Worm (Caenorhabditis elegans) whole organism, young adult: ENCODE results near the gene pals-23.

Source experiments
- B0261.1 ChIP-seq: sonication (generic microtip); optimal IDR thresholded peaks from 2 replicates; lab custom pipeline; 2016; ENCODE audit warnings: mild to moderate bottlenecking, missing genetic modification characterization, moderate library complexity, missing compliant biosample characterization
- B0336.3 ChIP-seq: fragments of 200-800 bp; sonication (Bioruptor generic); IDR thresholded peaks from 2 replicates; pipeline ENCODE4 v1.3.6; 2022; ENCODE audit warnings: missing genetic modification characterization, missing compliant biosample characterization
- C06A6.2 ChIP-seq: fragments of 200-800 bp; sonication (Bioruptor generic); conservative IDR thresholded peaks from 2 replicates; pipeline ENCODE4 v1.3.6; 2022; ENCODE audit warnings: missing genetic modification characterization, missing compliant biosample characterization
- C17E4.6 ChIP-seq: fragments of 200-800 bp; sonication (Bioruptor generic); IDR thresholded peaks from 2 replicates; pipeline ENCODE4 v1.3.6; 2022; ENCODE audit warnings: missing genetic modification reagents, missing genetic modification characterization, missing compliant biosample characterization
- D2030.7 ChIP-seq: fragments of 200-800 bp; sonication (Bioruptor generic); IDR thresholded peaks from 2 replicates; pipeline ENCODE4 v1.3.6; 2022; ENCODE audit warnings: missing genetic modification reagents, missing genetic modification characterization, missing compliant biosample characterization
- F22D6.2 ChIP-seq: sonication (generic microtip); optimal IDR thresholded peaks from 2 replicates; lab custom pipeline; 2016; ENCODE audit warnings: mild to moderate bottlenecking, missing genetic modification characterization, missing compliant biosample characterization
- F33H1.4 ChIP-seq: fragments of 200-800 bp; sonication (Bioruptor generic); IDR thresholded peaks from 2 replicates; pipeline ENCODE4 v1.3.6; 2022; ENCODE audit warnings: missing genetic modification reagents, missing genetic modification characterization, missing compliant biosample characterization
- F52B5.7 ChIP-seq: sonication (generic microtip); optimal IDR thresholded peaks from 2 replicates; lab custom pipeline; 2016; ENCODE audit warnings: mild to moderate bottlenecking, missing genetic modification characterization, missing compliant biosample characterization
- T26A5.8 ChIP-seq: sonication (generic microtip); optimal IDR thresholded peaks from 2 replicates; lab custom pipeline; 2016; ENCODE audit warnings: missing genetic modification characterization, missing compliant biosample characterization
- Y56A3A.18 ChIP-seq: fragments of 200-800 bp; sonication (Bioruptor generic); IDR thresholded peaks from 2 replicates; pipeline ENCODE4 v1.3.6; 2022; ENCODE audit warnings: missing genetic modification reagents, missing genetic modification characterization, missing compliant biosample characterization
- aptf-2 ChIP-seq: fragments of 200-800 bp; sonication (Bioruptor generic); conservative IDR thresholded peaks from 2 replicates; pipeline ENCODE4 v1.3.6; 2022; ENCODE audit warnings: missing genetic modification reagents, missing genetic modification characterization, missing compliant biosample characterization
- aptf-3 ChIP-seq: fragments of 200-800 bp; sonication (Bioruptor generic); IDR thresholded peaks from 2 replicates; pipeline ENCODE4 v1.3.6; 2022; ENCODE audit warnings: missing genetic modification characterization, missing compliant biosample characterization
- atf-7 ChIP-seq: sonication (generic microtip); optimal IDR thresholded peaks from 2 replicates; lab custom pipeline; 2017; ENCODE audit warnings: mild to moderate bottlenecking, missing genetic modification characterization, missing compliant biosample characterization
- attf-3 ChIP-seq: fragments of 200-800 bp; sonication (Bioruptor generic); conservative IDR thresholded peaks from 2 replicates; pipeline ENCODE4 v1.3.6; 2022; ENCODE audit warnings: missing genetic modification reagents, missing genetic modification characterization, missing compliant biosample characterization
- attf-5 ChIP-seq: fragments of 200-800 bp; sonication (Bioruptor generic); optimal IDR thresholded peaks from 2 replicates; lab custom pipeline; 2018; ENCODE audit warnings: mild to moderate bottlenecking, missing genetic modification characterization, missing compliant biosample characterization
- attf-6 ChIP-seq: fragments of 200-800 bp; sonication (Bioruptor generic); IDR thresholded peaks from 2 replicates; pipeline ENCODE4 v1.3.6; 2022; ENCODE audit warnings: missing genetic modification reagents, missing genetic modification characterization, missing compliant biosample characterization
- cebp-1 ChIP-seq, 2 experiments: fragments of 200-800 bp in 1 of 2; sonication (Bioruptor generic) in 1 of 2; sonication (generic microtip) in 1 of 2; IDR thresholded peaks in 1 of 2; optimal IDR thresholded peaks in 1 of 2; 2 replicates each; pipeline versions ENCODE4 v1.3.6 to Lab custom; 2017 to 2022; ENCODE audit warnings: missing compliant biosample characterization in 2 of 2, missing genetic modification characterization in 2 of 2, mild to moderate bottlenecking in 1 of 2, missing genetic modification reagents in 1 of 2, moderate library complexity in 1 of 2
- cebp-2 ChIP-seq: fragments of 200-800 bp; sonication (Bioruptor generic); IDR thresholded peaks from 2 replicates; pipeline ENCODE4 v1.3.6; 2022; ENCODE audit warnings: missing genetic modification characterization, missing compliant biosample characterization
- ceh-40 ChIP-seq: fragments of 200-800 bp; sonication (Bioruptor generic); IDR thresholded peaks from 2 replicates; pipeline ENCODE4 v1.3.6; 2022; ENCODE audit warnings: missing genetic modification characterization, missing compliant biosample characterization
- ceh-79 ChIP-seq: sonication (generic microtip); optimal IDR thresholded peaks from 2 replicates; lab custom pipeline; 2017; ENCODE audit warnings: mild to moderate bottlenecking, missing genetic modification characterization, missing compliant biosample characterization
- ceh-91 ChIP-seq: fragments of 200-800 bp; sonication (Bioruptor generic); IDR thresholded peaks from 2 replicates; pipeline ENCODE4 v1.3.6; 2022; ENCODE audit warnings: missing genetic modification reagents, missing genetic modification characterization, missing compliant biosample characterization
- egl-18 ChIP-seq: fragments of 200-800 bp; sonication (Bioruptor generic); IDR thresholded peaks from 2 replicates; pipeline ENCODE4 v1.3.6; 2022; ENCODE audit warnings: missing genetic modification reagents, missing genetic modification characterization, missing compliant biosample characterization
- egl-44 ChIP-seq: fragments of 200-800 bp; sonication (Bioruptor generic); IDR thresholded peaks from 2 replicates; pipeline ENCODE4 v1.3.6; 2022; ENCODE audit warnings: missing genetic modification reagents, missing genetic modification characterization, missing compliant biosample characterization
- egrh-3 ChIP-seq: fragments of 200-800 bp; sonication (Bioruptor generic); IDR thresholded peaks from 2 replicates; pipeline ENCODE4 v1.3.6; 2022; ENCODE audit warnings: missing genetic modification reagents, missing genetic modification characterization, missing compliant biosample characterization
- fkh-3 ChIP-seq: sonication (generic microtip); optimal IDR thresholded peaks from 2 replicates; lab custom pipeline; 2016; ENCODE audit warnings: mild to moderate bottlenecking, missing genetic modification characterization, missing compliant biosample characterization
- him-1 ChIP-seq: sonication (generic microtip); optimal IDR thresholded peaks from 2 replicates; lab custom pipeline; 2016; ENCODE audit warnings: missing genotype, missing genetic modification reagents, missing genetic modification characterization, missing compliant biosample characterization
- hmg-1.2 ChIP-seq: fragments of 200-800 bp; sonication (Bioruptor generic); IDR thresholded peaks from 2 replicates; pipeline ENCODE4 v1.3.6; 2022; ENCODE audit warnings: missing genetic modification reagents, missing genetic modification characterization, missing compliant biosample characterization
- hmg-20 ChIP-seq: fragments of 200-800 bp; sonication (Bioruptor generic); IDR thresholded peaks from 2 replicates; pipeline ENCODE4 v1.3.6; 2022; ENCODE audit warnings: missing genetic modification reagents, missing genetic modification characterization, missing compliant biosample characterization
- lin-26 ChIP-seq: fragments of 200-800 bp; sonication (Bioruptor generic); IDR thresholded peaks from 2 replicates; pipeline ENCODE4 v1.3.6; 2022; ENCODE audit warnings: missing genetic modification reagents, missing genetic modification characterization, missing compliant biosample characterization
- lin-40 ChIP-seq: sonication (generic microtip); optimal IDR thresholded peaks from 2 replicates; lab custom pipeline; 2016; ENCODE audit warnings: missing genetic modification characterization, mild to moderate bottlenecking, missing compliant biosample characterization, missing genotype, missing genetic modification reagents
- lin-54 ChIP-seq: fragments of 200-800 bp; sonication (Bioruptor generic); optimal IDR thresholded peaks from 2 replicates; lab custom pipeline; 2018; ENCODE audit warnings: mild to moderate bottlenecking, missing genetic modification characterization, missing compliant biosample characterization
- lsl-1 ChIP-seq: fragments of 200-800 bp; sonication (Bioruptor generic); optimal IDR thresholded peaks from 2 replicates; lab custom pipeline; 2018; ENCODE audit warnings: mild to moderate bottlenecking, missing genetic modification characterization, moderate library complexity, missing compliant biosample characterization
- madf-10 ChIP-seq: sonication (generic microtip); optimal IDR thresholded peaks from 2 replicates; lab custom pipeline; 2016; ENCODE audit warnings: mild to moderate bottlenecking, missing genetic modification characterization, missing compliant biosample characterization
- madf-6 ChIP-seq: fragments of 200-800 bp; sonication (Bioruptor generic); IDR thresholded peaks from 2 replicates; pipeline ENCODE4 v1.3.6; 2022; ENCODE audit warnings: missing genetic modification reagents, missing genetic modification characterization, missing compliant biosample characterization
- mcd-1 ChIP-seq: fragments of 200-800 bp; sonication (Bioruptor generic); IDR thresholded peaks from 2 replicates; pipeline ENCODE4 v1.3.6; 2022; ENCODE audit warnings: missing genetic modification reagents, missing genetic modification characterization, missing compliant biosample characterization
- mes-4 ChIP-seq: sonication (generic microtip); optimal IDR thresholded peaks from 2 replicates; lab custom pipeline; 2016; ENCODE audit warnings: missing genotype, missing genetic modification characterization, missing compliant biosample characterization
- nfya-2 ChIP-seq: fragments of 200-800 bp; sonication (Bioruptor generic); IDR thresholded peaks from 2 replicates; pipeline ENCODE4 v1.3.6; 2022; ENCODE audit warnings: missing genetic modification reagents, missing genetic modification characterization, missing compliant biosample characterization
- nhr-90 ChIP-seq: sonication (generic microtip); optimal IDR thresholded peaks from 2 replicates; lab custom pipeline; 2016; ENCODE audit warnings: missing genotype, mild to moderate bottlenecking, missing genetic modification characterization, missing compliant biosample characterization
- pbrm-1 ChIP-seq: fragments of 200-800 bp; sonication (Bioruptor generic); IDR thresholded peaks from 2 replicates; pipeline ENCODE4 v1.3.6; 2022; ENCODE audit warnings: missing genetic modification reagents, missing genetic modification characterization, missing compliant biosample characterization
- snpc-3.4 ChIP-seq: sonication (generic microtip); optimal IDR thresholded peaks from 2 replicates; lab custom pipeline; 2017; ENCODE audit warnings: missing genetic modification characterization, mild to moderate bottlenecking, missing compliant biosample characterization, antibody characterized with exemption, moderate library complexity, missing genotype, missing genetic modification reagents
- tbp1 ChIP-seq: fragments of 200-800 bp; sonication (Bioruptor generic); optimal IDR thresholded peaks from 2 replicates; lab custom pipeline; 2018; ENCODE audit warnings: mild to moderate bottlenecking, missing genetic modification characterization, missing compliant biosample characterization
- unc-130 ChIP-seq: sonication (generic microtip); optimal IDR thresholded peaks from 2 replicates; lab custom pipeline; 2016; ENCODE audit warnings: missing genetic modification reagents, missing genetic modification characterization, missing compliant biosample characterization
- ztf-18 ChIP-seq: sonication (generic microtip); optimal IDR thresholded peaks from 2 replicates; lab custom pipeline; 2016; ENCODE audit warnings: missing genotype, mild to moderate bottlenecking, missing genetic modification characterization, missing compliant biosample characterization
- ztf-25 ChIP-seq: fragments of 200-800 bp; sonication (Bioruptor generic); IDR thresholded peaks from 2 replicates; pipeline ENCODE4 v1.3.6; 2022; ENCODE audit warnings: missing genetic modification reagents, missing genetic modification characterization, missing compliant biosample characterization
- ztf-6 ChIP-seq: fragments of 200-800 bp; sonication (Bioruptor generic); IDR thresholded peaks from 2 replicates; pipeline ENCODE4 v1.3.6; 2022; ENCODE audit warnings: missing genetic modification reagents, missing genetic modification characterization, missing compliant biosample characterization

The pals-23 gene

ce11 chrIII:86316-86715, 38.3 kb upstream of the pals-23 start, which contains the start of gene attf-3 (continued):
- no peak for TF ChIP-seq ztf-25 (GFP tag; lab: Robert Waterston, UW)
- no peak for TF ChIP-seq B0261.1 (tag; lab: Kevin White, UChicago)
- no peak for TF ChIP-seq egl-18 (GFP tag; lab: Robert Waterston, UW)

ce11 chrIII:87183-87582, 37.4 kb upstream of the pals-23 start, which contains the start of the genes F54C4.4 and mrpl-40:
F54C4.4 (minus strand) TSS chrIII:87381.
mrpl-40 (plus strand) TSS chrIII:87559.
- no peak for TF ChIP-seq ceh-40 (GFP tag; lab: Robert Waterston, UW)
- TF ChIP-seq mcd-1 (GFP tag; lab: Robert Waterston, UW), result peak; percentile 47
- TF ChIP-seq lsl-1, result peak; percentile 11
- no peak for TF ChIP-seq cebp-1 (GFP tag; IDR thresholded peaks at IDR 0.05; lab: Robert Waterston, UW)
- peak; percentile 30 for TF ChIP-seq cebp-1 (tag; optimal IDR thresholded peaks at IDR 0.05; lab: Kevin White, UChicago)
- TF ChIP-seq attf-3 (GFP tag; lab: Robert Waterston, UW), result peak; percentile 97
- TF ChIP-seq egrh-3 (GFP tag; lab: Robert Waterston, UW), result peak; percentile 33; the same call in 1 of the 2 replicates
- TF ChIP-seq him-1, result no peak
- no peak for TF ChIP-seq F52B5.7 (tag; lab: Kevin White, UChicago)
- TF ChIP-seq fkh-3 (tag; lab: Kevin White, UChicago), result no peak
- TF ChIP-seq egl-44 (GFP tag; lab: Robert Waterston, UW), result no peak
- TF ChIP-seq hmg-1.2 (GFP tag; lab: Robert Waterston, UW), result peak; percentile 94
- peak; percentile 38 for TF ChIP-seq snpc-3.4
- no peak for TF ChIP-seq aptf-3
- no peak for TF ChIP-seq egl-18 (GFP tag; lab: Robert Waterston, UW)
- TF ChIP-seq ceh-91, result no peak
- peak; percentile 35 for TF ChIP-seq tbp1 (GFP tag; lab: Kevin White, UChicago)
- TF ChIP-seq F33H1.4 (GFP tag; lab: Robert Waterston, UW), result peak; percentile 59; the same call in 1 of the 2 replicates
- TF ChIP-seq C17E4.6 (GFP tag; lab: Robert Waterston, UW), result no peak
- peak; percentile 28 for TF ChIP-seq lin-40
- peak; percentile 12 for TF ChIP-seq lin-54
- TF ChIP-seq nfya-2 (GFP tag; lab: Robert Waterston, UW), result no peak
- no peak for TF ChIP-seq ceh-79 (tag; lab: Kevin White, UChicago)
- no peak for TF ChIP-seq C06A6.2 (GFP tag; lab: Robert Waterston, UW)
- 0 out of 2 replicates have a peak, but pooled peaks have one; percentile 23 for TF ChIP-seq D2030.7 (GFP tag; lab: Robert Waterston, UW)
- TF ChIP-seq madf-6 (GFP tag; lab: Robert Waterston, UW), result peak; percentile 5; the same call in 1 of the 2 replicates
- no peak for TF ChIP-seq mes-4 (tag; lab: Kevin White, UChicago)
- peak; percentile 13 for TF ChIP-seq attf-5 (GFP tag; lab: Kevin White, UChicago)
- TF ChIP-seq aptf-2 (GFP tag; lab: Robert Waterston, UW), result no peak
- TF ChIP-seq pbrm-1 (GFP tag; lab: Robert Waterston, UW), result 0 out of 2 replicates have a peak, but pooled peaks have one; percentile 45
- TF ChIP-seq, all 124 proteins: peak for 15

- TF ChIP-seq ztf-18 (tag; lab: Kevin White, UChicago), result peak; percentile 32
- 0 out of 2 replicates have a peak, but pooled peaks have one; percentile 61 for TF ChIP-seq hmg-20
- TF ChIP-seq B0336.3 (GFP tag; lab: Robert Waterston, UW), result peak; percentile 76
- TF ChIP-seq lin-26 (GFP tag; lab: Robert Waterston, UW), result peak; percentile 86
- 0 out of 2 replicates have a peak, but pooled peaks have one; percentile 55 for TF ChIP-seq attf-6 (GFP tag; lab: Robert Waterston, UW)
- TF ChIP-seq cebp-2, result peak; percentile 73; the same call in 1 of the 2 replicates
- peak; percentile 94 for TF ChIP-seq tbp1 (GFP tag; lab: Kevin White, UChicago)
- TF ChIP-seq F22D6.2 (tag; lab: Kevin White, UChicago), result peak; percentile 5
- 0 out of 2 replicates have a peak, but pooled peaks have one; percentile 41 for TF ChIP-seq ceh-40 (GFP tag; lab: Robert Waterston, UW)
- peak; percentile 85 for TF ChIP-seq snpc-3.4
- TF ChIP-seq Y56A3A.18, result peak; percentile 83; the same call in 1 of the 2 replicates
- no peak for TF ChIP-seq ztf-6 (GFP tag; lab: Robert Waterston, UW)
- peak; percentile 50 for TF ChIP-seq atf-7 (tag; lab: Kevin White, UChicago)
- peak; percentile 55 for TF ChIP-seq lin-40
- no peak for TF ChIP-seq C06A6.2 (GFP tag; lab: Robert Waterston, UW)
- peak; percentile 91 for TF ChIP-seq D2030.7 (GFP tag; lab: Robert Waterston, UW)
- peak; percentile 67 for TF ChIP-seq nhr-90 (tag; lab: Kevin White, UChicago)
- TF ChIP-seq T26A5.8 (tag; lab: Kevin White, UChicago), result peak; percentile 42
- peak; percentile 62 for TF ChIP-seq madf-10 (tag; lab: Kevin White, UChicago)
- peak; percentile 8 for TF ChIP-seq mes-4 (tag; lab: Kevin White, UChicago)
- peak; percentile 61 for TF ChIP-seq unc-130 (GFP tag; lab: Kevin White, UChicago)
These were observed 35.4 kb upstream of the pals-23 start for ce11 chrIII:89155-89554.
